Worm (Caenorhabditis elegans) whole organism, young adult: ENCODE data around the gene F02H6.2.

ENCODE experiments used
- F37B4.10 ChIP-seq: fragments of 200-800 bp; sonication (Bioruptor generic); IDR thresholded peaks from 2 replicates; pipeline ENCODE4 v1.3.6; 2022; ENCODE audit warnings: missing genetic modification characterization, missing compliant biosample characterization
- Y67H2A.10 ChIP-seq: fragments of 200-800 bp; sonication (Bioruptor generic); conservative IDR thresholded peaks from 2 replicates; pipeline ENCODE4 v1.3.6; 2022; ENCODE audit warnings: missing genetic modification reagents, missing genetic modification characterization, missing compliant biosample characterization
- akir-1 ChIP-seq: fragments of 200-800 bp; sonication (Bioruptor generic); optimal IDR thresholded peaks from 2 replicates; lab custom pipeline; 2018; ENCODE audit warnings: mild to moderate bottlenecking, missing genetic modification characterization, moderate library complexity, missing compliant biosample characterization
- nhr-90 ChIP-seq: sonication (generic microtip); optimal IDR thresholded peaks from 2 replicates; lab custom pipeline; 2016; ENCODE audit warnings: missing genotype, mild to moderate bottlenecking, missing genetic modification characterization, missing compliant biosample characterization
- snpc-4 ChIP-seq, 5 experiments: fragments of 150-350 bp in 1 of 5; sonication (generic microtip) in 4 of 5; optimal IDR thresholded peaks; 2 replicates each; lab custom pipeline; 2014 to 2018; ENCODE audit warnings: missing genetic modification characterization in 5 of 5, missing biosample characterization in 3 of 5, antibody characterized with exemption in 2 of 5, mild to moderate bottlenecking in 2 of 5, missing compliant biosample characterization in 2 of 5, missing genotype in 2 of 5, moderate library complexity in 2 of 5, missing genetic modification reagents in 1 of 5
- ztf-3 ChIP-seq: fragments of 200-800 bp; sonication (Bioruptor generic); optimal IDR thresholded peaks from 2 replicates; lab custom pipeline; 2018; ENCODE audit warnings: mild to moderate bottlenecking, missing genetic modification characterization, missing compliant biosample characterization

ce11 chrIV:14182077-14182476 is 14.2 kb upstream of the F02H6.2 start, which contains the start of gene R05A10.1:
- TF ChIP-seq nhr-90 (tag; lab: Kevin White, UChicago) (no peak), ztf-3 (GFP tag; lab: Kevin White, UChicago) (no peak), snpc-4 (GFP tag; optimal IDR thresholded peaks at IDR 0.05; lab: Kevin White, UChicago) (peak; percentile 30), snpc-4 (tag; optimal IDR thresholded peaks at IDR 0.05; lab: Kevin White, UChicago) (no peak), akir-1 (GFP tag; lab: Kevin White, UChicago) (no peak), F37B4.10 (GFP tag; lab: Robert Waterston, UW) (no peak), Y67H2A.10 (GFP tag; lab: Robert Waterston, UW) (no peak)
